Worm (Caenorhabditis elegans) whole organism, L3 larva: Measurements from ENCODE around the gene F56H9.8.

Source experiments
- ama-1 ChIP-seq: fragments of 150-350 bp; optimal IDR thresholded peaks from 2 replicates; lab custom pipeline; 2018
- elt-2 ChIP-seq: sonication (generic microtip); optimal IDR thresholded peaks from 2 replicates; lab custom pipeline; 2016; ENCODE audit warnings: missing genetic modification reagents, mild to moderate bottlenecking, missing genetic modification characterization, missing compliant biosample characterization
- elt-3 ChIP-seq, 3 experiments: fragments of 150-350 bp in 1 of 3; sonication (generic microtip) in 2 of 3; optimal IDR thresholded peaks; 2 replicates in 2 of 3; 4 replicates in 1 of 3; lab custom pipeline; 2014 to 2017; ENCODE audit warnings: missing biosample characterization in 3 of 3, missing genetic modification characterization in 3 of 3
- nhr-11 ChIP-seq: fragments of 150-350 bp; optimal IDR thresholded peaks from 2 replicates; lab custom pipeline; 2014; ENCODE audit warnings: missing biosample characterization, missing genetic modification characterization
- nhr-28 ChIP-seq: fragments of 150-350 bp; optimal IDR thresholded peaks from 2 replicates; lab custom pipeline; 2014; ENCODE audit warnings: missing biosample characterization, missing genetic modification characterization
- nhr-76 ChIP-seq: fragments of 150-350 bp; sonication (generic microtip); optimal IDR thresholded peaks from 5 replicates; lab custom pipeline; 2014; ENCODE audit warnings: missing biosample characterization, missing genetic modification characterization
- pqm-1 ChIP-seq: fragments of 150-350 bp; optimal IDR thresholded peaks from 2 replicates; lab custom pipeline; 2017; ENCODE audit warnings: missing biosample characterization, missing genetic modification characterization, inconsistent platforms
- skn-1 ChIP-seq: fragments of 150-350 bp; optimal IDR thresholded peaks from 2 replicates; lab custom pipeline; 2014; ENCODE audit warnings: missing biosample characterization, missing genetic modification characterization
- unc-39 ChIP-seq: sonication (generic microtip); optimal IDR thresholded peaks from 4 replicates; lab custom pipeline; 2017; ENCODE audit warnings: missing biosample characterization, missing genetic modification characterization
- ztf-11 ChIP-seq: fragments of 150-350 bp; optimal IDR thresholded peaks from 2 replicates; lab custom pipeline; 2014; ENCODE audit warnings: missing biosample characterization, missing genetic modification characterization

DNA sequence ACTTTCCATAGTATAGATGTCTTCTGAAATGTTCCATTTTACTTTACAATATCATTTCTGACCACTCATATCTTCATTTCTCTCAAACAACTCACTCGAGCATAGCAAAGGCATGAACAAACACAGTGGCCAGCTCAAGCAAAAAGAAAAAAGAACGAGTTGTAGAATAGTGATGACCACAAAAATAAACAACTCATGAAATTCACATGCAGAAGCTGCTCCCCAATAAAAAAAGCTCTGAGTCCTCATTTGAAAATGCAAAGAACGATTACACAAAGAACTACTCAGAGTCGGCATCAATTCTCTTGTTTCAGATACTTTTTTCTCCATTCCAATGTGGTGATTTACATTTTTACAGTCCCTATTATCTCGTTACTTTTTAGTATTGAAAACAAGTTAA, 9.9 kb upstream of the F56H9.8 start:
- no peak for TF ChIP-seq unc-39 (tag; lab: Kevin White, UChicago)
- TF ChIP-seq nhr-11 (tag; lab: Kevin White, UChicago), result no peak
- TF ChIP-seq skn-1 (tag; lab: Kevin White, UChicago), result no peak
- no peak for TF ChIP-seq nhr-76 (tag; lab: Kevin White, UChicago)
- TF ChIP-seq ztf-11 (tag; lab: Kevin White, UChicago), result no peak
- TF ChIP-seq pqm-1 (tag; lab: Kevin White, UChicago), result no peak
- no peak for TF ChIP-seq elt-3 (tag; optimal IDR thresholded peaks at IDR 0.05; lab: Kevin White, UChicago)
- TF ChIP-seq nhr-28, result no peak
- TF ChIP-seq elt-2 (tag; lab: Kevin White, UChicago), result no peak
- no peak for TF ChIP-seq ama-1 (lab: Kevin White, UChicago)
